Worm (Caenorhabditis elegans) whole organism, late embryonic: Measurements from ENCODE around the gene Y116F11B.2.

ENCODE experiments used
- ceh-45 ChIP-seq: fragments of 200-800 bp; sonication (Bioruptor generic); IDR thresholded peaks from 2 replicates; pipeline ENCODE4 v1.3.6; 2022; ENCODE audit warnings: missing genetic modification reagents, missing genetic modification characterization, missing compliant biosample characterization
- ceh-9 ChIP-seq: sonication (generic microtip); optimal IDR thresholded peaks from 2 replicates; lab custom pipeline; 2016; ENCODE audit warnings: mild to moderate bottlenecking, missing genetic modification characterization, inconsistent platforms, missing compliant biosample characterization
- dmd-4 ChIP-seq: sonication (generic microtip); optimal IDR thresholded peaks from 2 replicates; lab custom pipeline; 2016; ENCODE audit warnings: borderline replicate concordance, missing genetic modification characterization, missing compliant biosample characterization
- dve-1 ChIP-seq: sonication (generic microtip); optimal IDR thresholded peaks from 2 replicates; lab custom pipeline; 2017; ENCODE audit warnings: antibody characterized with exemption, mild to moderate bottlenecking, missing genetic modification characterization, missing compliant biosample characterization
- eyg-1 ChIP-seq: sonication (generic microtip); optimal IDR thresholded peaks from 2 replicates; lab custom pipeline; 2016; ENCODE audit warnings: missing genotype, missing genetic modification characterization, missing compliant biosample characterization
- fax-1 ChIP-seq: sonication (generic microtip); optimal IDR thresholded peaks from 2 replicates; lab custom pipeline; 2016; ENCODE audit warnings: missing genotype, missing genetic modification characterization, missing compliant biosample characterization
- hlh-15 ChIP-seq: sonication (generic microtip); optimal IDR thresholded peaks from 2 replicates; lab custom pipeline; 2016; ENCODE audit warnings: missing genetic modification characterization, missing compliant biosample characterization
- hlh-30 ChIP-seq: sonication (generic microtip); optimal IDR thresholded peaks from 2 replicates; lab custom pipeline; 2017; ENCODE audit warnings: antibody characterized with exemption, missing genetic modification characterization, missing compliant biosample characterization; ENCODE audit not compliant: insufficient read depth
- nfya-1 ChIP-seq: sonication (generic microtip); optimal IDR thresholded peaks from 2 replicates; lab custom pipeline; 2017; ENCODE audit warnings: missing genetic modification characterization, mild to moderate bottlenecking, missing compliant biosample characterization, antibody characterized with exemption, moderate library complexity
- nhr-11 ChIP-seq: fragments of 150-350 bp; optimal IDR thresholded peaks from 2 replicates; lab custom pipeline; 2014; ENCODE audit warnings: missing biosample characterization, missing genetic modification characterization
- pha-2 ChIP-seq: sonication (generic microtip); optimal IDR thresholded peaks from 2 replicates; lab custom pipeline; 2017; ENCODE audit warnings: mild to moderate bottlenecking, missing genetic modification characterization, missing compliant biosample characterization

ce11 chrV:19831588-19831987 is 30.7 kb upstream of the Y116F11B.2 start:
- TF ChIP-seq fax-1 (tag; lab: Kevin White, UChicago): no peak
- no peak for TF ChIP-seq dmd-4
- no peak for TF ChIP-seq ceh-45 (GFP tag; lab: Robert Waterston, UW)
- no peak for TF ChIP-seq pha-2
- TF ChIP-seq nhr-11 (tag; lab: Kevin White, UChicago): no peak
- no peak for TF ChIP-seq nfya-1 (tag; lab: Kevin White, UChicago)
- TF ChIP-seq dve-1 (tag; lab: Kevin White, UChicago): no peak
- TF ChIP-seq eyg-1 (tag; lab: Kevin White, UChicago): no peak
- TF ChIP-seq hlh-30 (tag; lab: Kevin White, UChicago): no peak
- TF ChIP-seq hlh-15 (tag; lab: Kevin White, UChicago): no peak
- TF ChIP-seq ceh-9 (tag; lab: Kevin White, UChicago): no peak
